Fruit fly (Drosophila melanogaster) whole organism, embryonic: ENCODE measurements around the gene Edg91.
A peak's percentile ranks its signal among the peaks of the same experiment; 100 is the strongest.

ENCODE experiments used
- CG10462 ChIP-seq: fragments of 200-800 bp; sonication (Bioruptor generic); optimal IDR thresholded peaks from 2 replicates; lab custom pipeline; 2016; ENCODE audit warnings: missing biosample characterization, missing genetic modification characterization
- CG11504 ChIP-seq: fragments of 200-800 bp; sonication (Bioruptor generic); optimal IDR thresholded peaks from 3 replicates; lab custom pipeline; 2019; ENCODE audit warnings: missing biosample characterization, mild to moderate bottlenecking, missing genetic modification characterization, moderate library complexity
- CG12071 ChIP-seq: fragments of 200-800 bp; sonication (Bioruptor generic); optimal IDR thresholded peaks from 3 replicates; lab custom pipeline; 2018; ENCODE audit warnings: missing biosample characterization, mild to moderate bottlenecking, missing genetic modification characterization
- CG12236 ChIP-seq: fragments of 200-800 bp; sonication (Bioruptor generic); optimal IDR thresholded peaks from 2 replicates; lab custom pipeline; 2016; ENCODE audit warnings: missing biosample characterization, missing genetic modification characterization
- CG12769 ChIP-seq: fragments of 200-800 bp; sonication (Bioruptor generic); optimal IDR thresholded peaks from 2 replicates; lab custom pipeline; 2019; ENCODE audit warnings: missing biosample characterization, mild to moderate bottlenecking, missing genetic modification characterization, moderate library complexity
- CG14441 ChIP-seq: fragments of 200-800 bp; sonication (Bioruptor generic); IDR thresholded peaks from 2 replicates; pipeline ENCODE4 v1.3.6; 2022; ENCODE audit warnings: missing biosample characterization, missing genetic modification characterization
- CG17361 ChIP-seq: fragments of 200-800 bp; sonication (Bioruptor generic); IDR thresholded peaks from 3 replicates; pipeline ENCODE4 v1.3.6; 2022; ENCODE audit warnings: missing biosample characterization, missing genetic modification characterization
- CG18011 ChIP-seq: fragments of 200-800 bp; sonication (Bioruptor generic); optimal IDR thresholded peaks from 2 replicates; lab custom pipeline; 2017; ENCODE audit warnings: missing biosample characterization, missing genetic modification characterization, mild to moderate bottlenecking, moderate library complexity, missing genotype
- CG18764 ChIP-seq: fragments of 200-800 bp; sonication (Bioruptor generic); optimal IDR thresholded peaks from 3 replicates; lab custom pipeline; 2016; ENCODE audit warnings: missing biosample characterization, missing genetic modification characterization
- CG43689 ChIP-seq: fragments of 200-800 bp; sonication (Bioruptor generic); IDR thresholded peaks from 2 replicates; pipeline ENCODE4 v1.3.6; 2022; ENCODE audit warnings: missing biosample characterization, missing genetic modification characterization
- CG6175 ChIP-seq: fragments of 200-800 bp; sonication (Bioruptor generic); IDR thresholded peaks from 3 replicates; pipeline ENCODE4 v1.3.6; 2022; ENCODE audit warnings: missing biosample characterization, missing genetic modification characterization
- CG6272 ChIP-seq: fragments of 200-800 bp; sonication (Bioruptor generic); IDR thresholded peaks from 2 replicates; pipeline ENCODE4 v1.3.6; 2022; ENCODE audit warnings: missing biosample characterization, missing genetic modification characterization
- CG6689 ChIP-seq: fragments of 200-800 bp; sonication (Bioruptor generic); IDR thresholded peaks from 2 replicates; pipeline ENCODE4 v1.3.6; 2022; ENCODE audit warnings: missing biosample characterization, missing genetic modification characterization
- CkIIα-i1 ChIP-seq: fragments of 200-800 bp; sonication (Bioruptor generic); IDR thresholded peaks from 2 replicates; pipeline ENCODE4 v1.3.6; 2022; ENCODE audit warnings: missing biosample characterization, missing genetic modification characterization
- D19B ChIP-seq: fragments of 200-800 bp; sonication (Bioruptor generic); optimal IDR thresholded peaks from 2 replicates; lab custom pipeline; 2017; ENCODE audit warnings: missing biosample characterization, mild to moderate bottlenecking, missing genetic modification characterization
- Dll ChIP-seq: fragments of 200-800 bp; sonication (Bioruptor generic); IDR thresholded peaks from 4 replicates; pipeline ENCODE4 v1.3.6; 2022; ENCODE audit warnings: missing biosample characterization, missing genetic modification characterization; ENCODE audit not compliant: partially characterized antibody
- Doc2 ChIP-seq: fragments of 200-800 bp; sonication (Bioruptor generic); IDR thresholded peaks from 2 replicates; pipeline ENCODE4 v1.3.6; 2022; ENCODE audit warnings: missing biosample characterization, missing genetic modification characterization
- Doc3 ChIP-seq: fragments of 200-800 bp; sonication (Bioruptor generic); IDR thresholded peaks from 3 replicates; pipeline ENCODE4 v1.3.6; 2022; ENCODE audit warnings: missing biosample characterization, missing genetic modification characterization; ENCODE audit not compliant: partially characterized antibody
- E2f2 ChIP-seq: fragments of 200-800 bp; sonication (Bioruptor generic); IDR thresholded peaks from 2 replicates; pipeline ENCODE4 v1.3.6; 2022; ENCODE audit warnings: missing biosample characterization, missing genetic modification characterization
- Eip74EF ChIP-seq, 2 experiments: fragments of 200-800 bp in 1 of 2; fragments of >200 bp in 1 of 2; sonication (Bioruptor generic) in 1 of 2; optimal IDR thresholded peaks; 2 replicates each; lab custom pipeline; 2017 to 2019; ENCODE audit warnings: missing biosample characterization in 2 of 2, missing genetic modification characterization in 2 of 2, mild to moderate bottlenecking in 1 of 2, moderate library complexity in 1 of 2
- Gsc ChIP-seq: fragments of 200-800 bp; sonication (Bioruptor generic); IDR thresholded peaks from 2 replicates; pipeline ENCODE4 v1.3.6; 2022; ENCODE audit warnings: missing biosample characterization, missing genetic modification characterization
- H15 ChIP-seq: fragments of 200-800 bp; sonication (Bioruptor generic); IDR thresholded peaks from 3 replicates; pipeline ENCODE4 v1.3.6; 2022; ENCODE audit warnings: missing biosample characterization, missing genetic modification characterization
- HHEX ChIP-seq: fragments of 200-800 bp; sonication (Bioruptor generic); optimal IDR thresholded peaks from 3 replicates; lab custom pipeline; 2017; ENCODE audit warnings: missing biosample characterization, mild to moderate bottlenecking, missing genetic modification characterization, missing genetic modification reagents
- HLH54F ChIP-seq: fragments of 200-800 bp; sonication (Bioruptor generic); optimal IDR thresholded peaks from 3 replicates; lab custom pipeline; 2016; ENCODE audit warnings: missing biosample characterization, missing genetic modification characterization
- Kr ChIP-seq: fragments of 200-800 bp; sonication (Bioruptor generic); optimal IDR thresholded peaks from 2 replicates; lab custom pipeline; 2017; ENCODE audit warnings: missing biosample characterization, mild to moderate bottlenecking, missing genetic modification characterization
- Nf-YA ChIP-seq: fragments of 200-800 bp; sonication (Bioruptor generic); IDR thresholded peaks from 2 replicates; pipeline ENCODE4 v1.3.6; 2022; ENCODE audit warnings: missing biosample characterization, missing genetic modification characterization
- Nf-YB ChIP-seq: fragments of 200-800 bp; sonication (Bioruptor generic); optimal IDR thresholded peaks from 3 replicates; lab custom pipeline; 2019; ENCODE audit warnings: missing biosample characterization, mild to moderate bottlenecking, missing genetic modification characterization, moderate library complexity
- Poxn ChIP-seq: fragments of 200-800 bp; sonication (Bioruptor generic); IDR thresholded peaks from 2 replicates; pipeline ENCODE4 v1.3.6; 2022; ENCODE audit warnings: missing biosample characterization, missing genetic modification characterization
- Ravus ChIP-seq: fragments of 200-800 bp; sonication (Bioruptor generic); IDR thresholded peaks from 2 replicates; pipeline ENCODE4 v1.3.6; 2022; ENCODE audit warnings: missing biosample characterization, missing genetic modification characterization
- Sry-β ChIP-seq: fragments of 200-800 bp; sonication (Bioruptor generic); optimal IDR thresholded peaks from 2 replicates; lab custom pipeline; 2018; ENCODE audit warnings: missing biosample characterization, mild to moderate bottlenecking, missing genetic modification characterization, moderate library complexity
- TFAM ChIP-seq: fragments of 200-800 bp; sonication (Bioruptor generic); optimal IDR thresholded peaks from 2 replicates; lab custom pipeline; 2017; ENCODE audit warnings: missing biosample characterization, missing genetic modification characterization, inconsistent platforms
- Trl ChIP-seq, 3 experiments: fragments of >200 bp in 2 of 3; fragments of 200-800 bp in 1 of 3; sonication (Bioruptor generic) in 1 of 3; optimal IDR thresholded peaks; 2 replicates in 1 of 3; 3 replicates in 2 of 3; lab custom pipeline; 2016 to 2017; ENCODE audit warnings: missing biosample characterization in 1 of 3, missing genetic modification characterization in 1 of 3
- Vsx1 ChIP-seq: fragments of 200-800 bp; sonication (Bioruptor generic); optimal IDR thresholded peaks from 2 replicates; lab custom pipeline; 2017; ENCODE audit warnings: missing biosample characterization, mild to moderate bottlenecking, missing genetic modification characterization, missing genetic modification reagents
- Xrp1 ChIP-seq: fragments of 200-800 bp; sonication (Bioruptor generic); IDR thresholded peaks from 2 replicates; pipeline ENCODE4 v1.3.6; 2022; ENCODE audit warnings: missing biosample characterization, missing genetic modification characterization
- aop ChIP-seq: fragments of 200-800 bp; sonication (Bioruptor generic); IDR thresholded peaks from 2 replicates; pipeline ENCODE4 v1.3.6; 2022; ENCODE audit warnings: missing biosample characterization, missing genetic modification characterization
- bbx ChIP-seq: fragments of 200-800 bp; sonication (Bioruptor generic); IDR thresholded peaks from 2 replicates; pipeline ENCODE4 v1.3.6; 2022; ENCODE audit warnings: missing biosample characterization, missing genetic modification characterization; ENCODE audit not compliant: partially characterized antibody
- caup ChIP-seq: fragments of 200-800 bp; sonication (Bioruptor generic); optimal IDR thresholded peaks from 3 replicates; lab custom pipeline; 2017; ENCODE audit warnings: missing biosample characterization, mild to moderate bottlenecking, missing genetic modification characterization, moderate library complexity; ENCODE audit not compliant: severe bottlenecking
- gcm ChIP-seq: fragments of 200-800 bp; sonication (Bioruptor generic); optimal IDR thresholded peaks from 2 replicates; lab custom pipeline; 2019; ENCODE audit warnings: missing biosample characterization, mild to moderate bottlenecking, missing genetic modification characterization, moderate library complexity
- hb ChIP-seq: fragments of 200-800 bp; sonication (Bioruptor generic); IDR thresholded peaks from 3 replicates; pipeline ENCODE4 v1.3.6; 2022; ENCODE audit warnings: missing biosample characterization, missing genetic modification characterization; ENCODE audit not compliant: partially characterized antibody
- jing ChIP-seq: fragments of 200-800 bp; sonication (Bioruptor generic); optimal IDR thresholded peaks from 2 replicates; lab custom pipeline; 2018; ENCODE audit warnings: missing biosample characterization, mild to moderate bottlenecking, missing genetic modification characterization
- lbe ChIP-seq: fragments of 200-800 bp; sonication (Bioruptor generic); optimal IDR thresholded peaks from 2 replicates; lab custom pipeline; 2016; ENCODE audit warnings: missing biosample characterization, mild to moderate bottlenecking, missing genetic modification characterization
- mirr ChIP-seq: fragments of 200-800 bp; sonication (Bioruptor generic); optimal IDR thresholded peaks from 3 replicates; lab custom pipeline; 2018; ENCODE audit warnings: missing biosample characterization, mild to moderate bottlenecking, missing genetic modification characterization
- p53 ChIP-seq: fragments of 200-800 bp; sonication (Bioruptor generic); optimal IDR thresholded peaks from 2 replicates; lab custom pipeline; 2016; ENCODE audit warnings: missing biosample characterization, missing genetic modification characterization
- pb ChIP-seq: fragments of 200-800 bp; sonication (Bioruptor generic); optimal IDR thresholded peaks from 3 replicates; lab custom pipeline; 2016; ENCODE audit warnings: missing biosample characterization, missing genetic modification characterization
- pita ChIP-seq: fragments of 200-800 bp; sonication (Bioruptor generic); optimal IDR thresholded peaks from 2 replicates; lab custom pipeline; 2017; ENCODE audit warnings: missing biosample characterization, mild to moderate bottlenecking, missing genetic modification characterization
- pnt ChIP-seq: fragments of 200-800 bp; sonication (Bioruptor generic); optimal IDR thresholded peaks from 3 replicates; lab custom pipeline; 2016; ENCODE audit warnings: missing biosample characterization, missing genetic modification characterization
- scrt ChIP-seq: fragments of 200-800 bp; sonication (Bioruptor generic); optimal IDR thresholded peaks from 2 replicates; lab custom pipeline; 2018; ENCODE audit warnings: missing biosample characterization, mild to moderate bottlenecking, missing genetic modification characterization, moderate library complexity
- sqz ChIP-seq: fragments of 200-800 bp; sonication (Bioruptor generic); optimal IDR thresholded peaks from 3 replicates; lab custom pipeline; 2018; ENCODE audit warnings: missing biosample characterization, mild to moderate bottlenecking, missing genetic modification characterization
- trh ChIP-seq: fragments of 200-800 bp; sonication (Bioruptor generic); optimal IDR thresholded peaks from 2 replicates; lab custom pipeline; 2016; ENCODE audit warnings: missing biosample characterization, missing genetic modification characterization

Gene Edg91

dm6 chr3R:17604198-17604879, 7.0 kb downstream of the Edg91 start (continued):
- TF ChIP-seq trh (GFP tag; lab: Kevin White, UChicago) = peak; percentile 14
- TF ChIP-seq p53 (GFP tag; lab: Kevin White, UChicago) = no peak
- TF ChIP-seq sqz (GFP tag; lab: Kevin White, UChicago) = peak; percentile 82
- peak; percentile 49 for TF ChIP-seq jing (GFP tag; lab: Kevin White, UChicago)
- no peak for TF ChIP-seq Nf-YA (GFP tag; lab: Robert Waterston, UW)
- no peak for TF ChIP-seq CG43689 (GFP tag; lab: Robert Waterston, UW)
- no peak for TF ChIP-seq pb (GFP tag; lab: Kevin White, UChicago)
- no peak for TF ChIP-seq HLH54F (GFP tag; lab: Kevin White, UChicago)
- TF ChIP-seq CG12071 = no peak
- TF ChIP-seq Poxn (GFP tag; lab: Robert Waterston, UW) = no peak
- no peak for TF ChIP-seq CkIIα-i1
- TF ChIP-seq CG12236 (GFP tag; lab: Kevin White, UChicago) = no peak
- TF ChIP-seq CG18011 (GFP tag; lab: Kevin White, UChicago) = no peak
- TF ChIP-seq Vsx1 (GFP tag; lab: Kevin White, UChicago) = peak; percentile 70
- TF ChIP-seq H15 (GFP tag; lab: Robert Waterston, UW) = no peak
- no peak for TF ChIP-seq Doc2 (GFP tag; lab: Robert Waterston, UW)
- TF ChIP-seq Ravus = no peak
- TF ChIP-seq CG14441 (GFP tag; lab: Robert Waterston, UW) = peak; percentile 64
- no peak for TF ChIP-seq CG6175
- no peak for TF ChIP-seq aop (GFP tag; lab: Robert Waterston, UW)
- peak; percentile 43 for TF ChIP-seq CG18764 (GFP tag; lab: Kevin White, UChicago)
- TF ChIP-seq CG6689 = peak; percentile 81
- TF ChIP-seq Kr (GFP tag; lab: Kevin White, UChicago) = peak; percentile 100
- TF ChIP-seq D19B (GFP tag; lab: Kevin White, UChicago) = peak; percentile 70
- TF ChIP-seq lbe (GFP tag; lab: Kevin White, UChicago) = no peak
- no peak for TF ChIP-seq Trl (optimal IDR thresholded peaks at IDR 0.05; lab: Kevin White, UChicago)
- peak; percentile 7 for TF ChIP-seq Trl (GFP tag; optimal IDR thresholded peaks at IDR 0.05; lab: Kevin White, UChicago)
- TF ChIP-seq CG17361 (GFP tag; lab: Robert Waterston, UW) = peak; percentile 94
- no peak for TF ChIP-seq Gsc (GFP tag; lab: Robert Waterston, UW)
- TF ChIP-seq HHEX = peak; percentile 75
- TF ChIP-seq pnt (GFP tag; lab: Kevin White, UChicago) = no peak
- peak; percentile 91 for TF ChIP-seq CG11504
- TF ChIP-seq Doc3 (GFP tag; lab: Robert Waterston, UW) = no peak
- peak; percentile 80 for TF ChIP-seq CG10462 (GFP tag; lab: Kevin White, UChicago)
- no peak for TF ChIP-seq Sry-β (GFP tag; lab: Kevin White, UChicago)
- no peak for TF ChIP-seq mirr (GFP tag; lab: Kevin White, UChicago)
- TF ChIP-seq hb (GFP tag; lab: Robert Waterston, UW) = no peak
- TF ChIP-seq Dll = peak; percentile 45; the same call in 1 of the 4 replicates
- TF ChIP-seq caup (GFP tag; lab: Kevin White, UChicago) = peak; percentile 77
- peak; percentile 72 for TF ChIP-seq gcm (GFP tag; lab: Kevin White, UChicago)
- TF ChIP-seq pita (GFP tag; lab: Kevin White, UChicago) = no peak
- TF ChIP-seq Eip74EF (GFP tag; optimal IDR thresholded peaks at IDR 0.05; lab: Kevin White, UChicago) = peak in 1 of 2 experiments; percentile 81
- peak; percentile 33; the same call in 1 of the 2 replicates for TF ChIP-seq CG6272 (GFP tag; lab: Robert Waterston, UW)
- TF ChIP-seq scrt = peak; percentile 84
- no peak for TF ChIP-seq bbx (GFP tag; lab: Robert Waterston, UW)
- TF ChIP-seq Nf-YB = peak; percentile 44
- peak; percentile 85 for TF ChIP-seq Xrp1 (GFP tag; lab: Robert Waterston, UW)
- TF ChIP-seq E2f2 = peak; percentile 21; the same call in 1 of the 2 replicates
- TF ChIP-seq TFAM = peak; percentile 19
- peak; percentile 25 for TF ChIP-seq CG12769 (tag; lab: Kevin White, UChicago)
